Fruit fly (Drosophila melanogaster) Kc167 (cell line): ENCODE results near the gene SLC5A11.

Experiments used
- psq ChIP-seq: fragments of >200 bp; optimal IDR thresholded peaks from 2 replicates; lab custom pipeline; 2017; ENCODE audit warnings: missing external identifiers
- ttk ChIP-seq: sonication (Bioruptor generic); optimal IDR thresholded peaks from 2 replicates; lab custom pipeline; 2017; ENCODE audit warnings: missing external identifiers

- TF ChIP-seq psq: no peak
- no peak for TF ChIP-seq ttk (lab: Kevin White, UChicago)
Observed at dm6 chr2L:8195722-8196323, 9.1 kb downstream of the SLC5A11 start.
